Worm (Caenorhabditis elegans) whole organism, L2 larva: ENCODE measurements around the gene trx-2.
A peak's percentile ranks its signal among the peaks of the same experiment; 100 is the strongest.

ENCODE experiments used
- C34F6.9 ChIP-seq: fragments of 150-350 bp; optimal IDR thresholded peaks from 2 replicates; lab custom pipeline; 2014; ENCODE audit warnings: missing biosample characterization, missing genetic modification characterization
- F13H6.1 ChIP-seq: sonication (generic microtip); optimal IDR thresholded peaks from 2 replicates; lab custom pipeline; 2016; ENCODE audit warnings: missing genetic modification characterization, missing compliant biosample characterization
- R02D3.7 ChIP-seq: fragments of 150-350 bp; optimal IDR thresholded peaks from 2 replicates; lab custom pipeline; 2014; ENCODE audit warnings: missing biosample characterization, missing genetic modification characterization
- Y55F3AM.14 ChIP-seq: fragments of 200-800 bp; sonication (Bioruptor generic); optimal IDR thresholded peaks from 2 replicates; lab custom pipeline; 2018; ENCODE audit warnings: mild to moderate bottlenecking, missing genetic modification characterization, missing compliant biosample characterization
- ZK546.5 ChIP-seq: sonication (generic microtip); optimal IDR thresholded peaks from 2 replicates; lab custom pipeline; 2017; ENCODE audit warnings: missing biosample characterization, missing genetic modification characterization
- alr-1 ChIP-seq: fragments of 150-350 bp; optimal IDR thresholded peaks from 2 replicates; lab custom pipeline; 2014; ENCODE audit warnings: missing biosample characterization, missing genetic modification characterization
- aly-2 ChIP-seq: fragments of 150-350 bp; optimal IDR thresholded peaks from 2 replicates; lab custom pipeline; 2014; ENCODE audit warnings: missing biosample characterization, missing genetic modification characterization
- ama-1 ChIP-seq: fragments of 150-350 bp; optimal IDR thresholded peaks from 2 replicates; lab custom pipeline; 2018; ENCODE audit warnings: inconsistent platforms
- blmp-1 ChIP-seq: sonication (generic microtip); optimal IDR thresholded peaks from 2 replicates; lab custom pipeline; 2017; ENCODE audit warnings: missing genetic modification characterization, mild to moderate bottlenecking, missing compliant biosample characterization, antibody characterized with exemption, moderate library complexity; ENCODE audit not compliant: insufficient read depth
- ceh-16 ChIP-seq: fragments of 150-350 bp; optimal IDR thresholded peaks from 2 replicates; lab custom pipeline; 2014; ENCODE audit warnings: missing biosample characterization, missing genetic modification characterization
- ceh-82 ChIP-seq: fragments of 150-350 bp; optimal IDR thresholded peaks from 2 replicates; lab custom pipeline; 2014; ENCODE audit warnings: missing biosample characterization, missing genetic modification characterization
- crh-2 ChIP-seq: sonication (generic microtip); optimal IDR thresholded peaks from 2 replicates; lab custom pipeline; 2017; ENCODE audit warnings: missing biosample characterization, missing genetic modification characterization
- dmd-4 ChIP-seq: sonication (generic microtip); optimal IDR thresholded peaks from 2 replicates; lab custom pipeline; 2017; ENCODE audit warnings: missing biosample characterization, missing genetic modification characterization
- elt-1 ChIP-seq: fragments of 150-350 bp; optimal IDR thresholded peaks from 2 replicates; lab custom pipeline; 2014; ENCODE audit warnings: missing biosample characterization, missing genetic modification characterization
- fos-1 ChIP-seq: fragments of 150-350 bp; optimal IDR thresholded peaks from 2 replicates; lab custom pipeline; 2014; ENCODE audit warnings: missing biosample characterization, missing genetic modification characterization
- gmeb-1 ChIP-seq: fragments of 150-350 bp; optimal IDR thresholded peaks from 2 replicates; lab custom pipeline; 2014; ENCODE audit warnings: missing biosample characterization, missing genetic modification characterization
- lin-11 ChIP-seq: fragments of 150-350 bp; sonication (generic microtip); optimal IDR thresholded peaks from 2 replicates; lab custom pipeline; 2014; ENCODE audit warnings: missing biosample characterization, missing genetic modification characterization, inconsistent platforms, mixed read lengths
- lin-13 ChIP-seq: fragments of 150-350 bp; optimal IDR thresholded peaks from 2 replicates; lab custom pipeline; 2014; ENCODE audit warnings: missing biosample characterization, missing genetic modification reagents, missing genetic modification characterization
- lin-39 ChIP-seq: fragments of 150-350 bp; optimal IDR thresholded peaks from 2 replicates; lab custom pipeline; 2014; ENCODE audit warnings: missing biosample characterization, missing genetic modification reagents, missing genetic modification characterization
- lsy-2 ChIP-seq, 2 experiments: fragments of 150-350 bp in 1 of 2; sonication (generic microtip) in 1 of 2; optimal IDR thresholded peaks; 2 replicates each; lab custom pipeline; 2014 to 2017; ENCODE audit warnings: missing biosample characterization in 2 of 2, missing genetic modification characterization in 2 of 2
- mab-5 ChIP-seq: fragments of 150-350 bp; optimal IDR thresholded peaks from 2 replicates; lab custom pipeline; 2014; ENCODE audit warnings: missing biosample characterization, missing genetic modification characterization
- mbf-1 ChIP-seq: sonication (generic microtip); optimal IDR thresholded peaks from 2 replicates; lab custom pipeline; 2017; ENCODE audit warnings: missing biosample characterization, missing genetic modification characterization
- mdl-1 ChIP-seq, 2 experiments: fragments of 150-350 bp in 1 of 2; sonication (generic microtip) in 1 of 2; optimal IDR thresholded peaks; 2 replicates each; lab custom pipeline; 2017; ENCODE audit warnings: missing biosample characterization in 2 of 2, missing genetic modification characterization in 2 of 2
- nhr-10 ChIP-seq: sonication (generic microtip); optimal IDR thresholded peaks from 2 replicates; lab custom pipeline; 2017; ENCODE audit warnings: missing biosample characterization, missing genetic modification characterization
- nhr-11 ChIP-seq: fragments of 150-350 bp; optimal IDR thresholded peaks from 2 replicates; lab custom pipeline; 2014; ENCODE audit warnings: missing biosample characterization, missing genetic modification characterization
- nhr-12 ChIP-seq: fragments of 150-350 bp; optimal IDR thresholded peaks from 2 replicates; lab custom pipeline; 2014; ENCODE audit warnings: missing biosample characterization, missing genetic modification characterization
- nhr-129 ChIP-seq: fragments of 150-350 bp; optimal IDR thresholded peaks from 2 replicates; lab custom pipeline; 2014; ENCODE audit warnings: missing biosample characterization, missing genetic modification characterization
- nhr-21 ChIP-seq: fragments of 150-350 bp; optimal IDR thresholded peaks from 2 replicates; lab custom pipeline; 2014; ENCODE audit warnings: missing biosample characterization, missing genetic modification characterization
- nhr-23 ChIP-seq: fragments of 150-350 bp; optimal IDR thresholded peaks from 2 replicates; lab custom pipeline; 2014; ENCODE audit warnings: missing biosample characterization, missing genetic modification reagents, missing genetic modification characterization
- nhr-237 ChIP-seq: fragments of 150-350 bp; optimal IDR thresholded peaks from 2 replicates; lab custom pipeline; 2014; ENCODE audit warnings: missing biosample characterization, missing genetic modification characterization
- nhr-25 ChIP-seq: fragments of 150-350 bp; sonication (generic microtip); optimal IDR thresholded peaks from 3 replicates; lab custom pipeline; 2014; ENCODE audit warnings: missing biosample characterization, missing genetic modification characterization
- nhr-6 ChIP-seq: fragments of 150-350 bp; optimal IDR thresholded peaks from 2 replicates; lab custom pipeline; 2014; ENCODE audit warnings: missing biosample characterization, missing genetic modification characterization
- nhr-77 ChIP-seq: fragments of 150-350 bp; optimal IDR thresholded peaks from 2 replicates; lab custom pipeline; 2014; ENCODE audit warnings: missing biosample characterization, missing genetic modification characterization
- peb-1 ChIP-seq: fragments of 150-350 bp; optimal IDR thresholded peaks from 2 replicates; lab custom pipeline; 2014; ENCODE audit warnings: missing biosample characterization, missing genetic modification characterization
- sem-4 ChIP-seq: fragments of 150-350 bp; optimal IDR thresholded peaks from 2 replicates; lab custom pipeline; 2014; ENCODE audit warnings: missing biosample characterization, missing genetic modification reagents, missing genetic modification characterization
- sma-3 ChIP-seq: sonication (generic microtip); optimal IDR thresholded peaks from 2 replicates; lab custom pipeline; 2016; ENCODE audit warnings: missing genetic modification reagents, missing genetic modification characterization, missing compliant biosample characterization
- snpc-4 ChIP-seq: fragments of 150-350 bp; optimal IDR thresholded peaks from 2 replicates; lab custom pipeline; 2014; ENCODE audit warnings: missing biosample characterization, missing genetic modification characterization
- unc-39 ChIP-seq: fragments of 150-350 bp; optimal IDR thresholded peaks from 2 replicates; lab custom pipeline; 2014; ENCODE audit warnings: missing biosample characterization, missing genetic modification characterization
- unc-55 ChIP-seq: fragments of 150-350 bp; sonication (generic microtip); optimal IDR thresholded peaks from 3 replicates; lab custom pipeline; 2014; ENCODE audit warnings: missing biosample characterization, missing genetic modification reagents, missing genetic modification characterization
- unc-62 ChIP-seq: fragments of 150-350 bp; optimal IDR thresholded peaks from 2 replicates; lab custom pipeline; 2014; ENCODE audit warnings: missing biosample characterization, missing genetic modification reagents, missing genetic modification characterization
- zag-1 ChIP-seq: fragments of 150-350 bp; optimal IDR thresholded peaks from 2 replicates; lab custom pipeline; 2014; ENCODE audit warnings: missing biosample characterization, missing genetic modification characterization
- ztf-1 ChIP-seq: fragments of 200-800 bp; sonication (Bioruptor generic); conservative IDR thresholded peaks from 2 replicates; pipeline ENCODE4 v1.3.6; 2022; ENCODE audit warnings: missing genetic modification characterization, missing compliant biosample characterization
- ztf-11 ChIP-seq: sonication (generic microtip); optimal IDR thresholded peaks from 2 replicates; lab custom pipeline; 2017; ENCODE audit warnings: missing biosample characterization, missing genetic modification characterization
- ztf-4 ChIP-seq: fragments of 150-350 bp; optimal IDR thresholded peaks from 2 replicates; lab custom pipeline; 2014; ENCODE audit warnings: missing biosample characterization, missing genetic modification characterization

The trx-2 gene

ce11 chrV:10314371-10314770 lies at the start of gene trx-2:
Gene trx-2, plus strand, starts transcription at chrV:10314671.
- TF ChIP-seq nhr-237 (tag; lab: Kevin White, UChicago) (no peak), ceh-82 (no peak), mab-5 (tag; lab: Kevin White, UChicago) (no peak), aly-2 (no peak)
- TF ChIP-seq, all 48 proteins: peak for 0

- TF ChIP-seq ceh-82 (no peak), nhr-12 (tag; lab: Kevin White, UChicago) (no peak), Y55F3AM.14 (no peak), ZK546.5 (no peak), F13H6.1 (no peak), lin-11 (no peak), ztf-1 (no peak), unc-55 (GFP tag; lab: Kevin White, UChicago) (no peak), crh-2 (no peak), nhr-10 (tag; lab: Kevin White, UChicago) (no peak), peb-1 (tag; lab: Kevin White, UChicago) (no peak), nhr-129 (tag; lab: Kevin White, UChicago) (no peak), gmeb-1 (tag; lab: Kevin White, UChicago) (no peak), snpc-4 (tag; lab: Kevin White, UChicago) (no peak), lsy-2 (tag; optimal IDR thresholded peaks at IDR 0.05; lab: Kevin White, UChicago) (no peak), dmd-4 (no peak)
Measured at ce11 chrV:10265019-10265418, 49.5 kb upstream of the trx-2 start.

ce11 chrV:10266050-10266449 lies 48.4 kb upstream of the trx-2 start:
- TF ChIP-seq peb-1 (tag; lab: Kevin White, UChicago) (no peak), Y55F3AM.14 (no peak), nhr-129 (tag; lab: Kevin White, UChicago) (no peak), ZK546.5 (no peak), zag-1 (tag; lab: Kevin White, UChicago) (no peak), aly-2 (no peak), nhr-25 (tag; lab: Kevin White, UChicago) (no peak), nhr-12 (tag; lab: Kevin White, UChicago) (no peak), dmd-4 (no peak), fos-1 (tag; lab: Kevin White, UChicago) (no peak), nhr-11 (tag; lab: Kevin White, UChicago) (no peak), lin-39 (no peak)

DNA sequence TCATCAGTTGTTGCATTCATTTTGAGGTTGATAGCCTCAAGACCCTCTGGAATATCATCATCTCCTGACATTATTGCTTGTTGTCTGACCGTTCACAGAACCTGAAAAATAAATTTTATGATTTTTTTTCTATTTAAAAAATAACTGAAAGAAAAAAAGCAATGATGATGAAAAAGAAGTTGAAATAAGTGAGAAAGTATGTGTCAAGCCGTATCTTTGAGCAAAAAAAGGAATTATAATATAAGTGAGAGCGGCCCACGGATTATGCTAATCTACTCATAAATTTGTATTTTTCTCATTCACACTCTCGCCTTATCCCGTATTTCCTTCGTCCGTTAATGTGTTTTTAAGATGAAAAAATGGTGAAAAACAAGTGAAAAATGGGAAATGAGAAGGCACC lies 44.3 kb upstream of the trx-2 start, which contains the start of gene ric-4:
ric-4 (minus strand) TSS at position 101 of the 400 bp plus-strand sequence.
- TF ChIP-seq ama-1 (lab: Kevin White, UChicago) (no peak), zag-1 (tag; lab: Kevin White, UChicago) (no peak), ztf-11 (tag; lab: Kevin White, UChicago) (no peak), sem-4 (tag; lab: Kevin White, UChicago) (no peak), dmd-4 (no peak), lsy-2 (tag; optimal IDR thresholded peaks at IDR 0.05; lab: Kevin White, UChicago) (no peak), fos-1 (tag; lab: Kevin White, UChicago) (no peak)
- TF ChIP-seq, all 48 proteins: peak for 0

- TF ChIP-seq unc-39 (tag; lab: Kevin White, UChicago): no peak
- peak; percentile 73 for TF ChIP-seq nhr-129 (tag; lab: Kevin White, UChicago)
- TF ChIP-seq alr-1: peak; percentile 25
- peak in 1 of 2 experiments; percentile 74 for TF ChIP-seq mdl-1 (tag; optimal IDR thresholded peaks at IDR 0.05; lab: Kevin White, UChicago)
- TF ChIP-seq nhr-12 (tag; lab: Kevin White, UChicago): no peak
- TF ChIP-seq ama-1 (lab: Kevin White, UChicago): no peak
- TF ChIP-seq fos-1 (tag; lab: Kevin White, UChicago): no peak
- TF ChIP-seq nhr-23: no peak
- peak; percentile 78 for TF ChIP-seq C34F6.9 (tag; lab: Kevin White, UChicago)
- no peak for TF ChIP-seq unc-62 (GFP tag; lab: Kevin White, UChicago)
- TF ChIP-seq snpc-4 (tag; lab: Kevin White, UChicago): peak; percentile 15
- TF ChIP-seq blmp-1 (tag; lab: Kevin White, UChicago): no peak
- no peak for TF ChIP-seq nhr-77 (tag; lab: Kevin White, UChicago)
- peak; percentile 73 for TF ChIP-seq zag-1 (tag; lab: Kevin White, UChicago)
- no peak for TF ChIP-seq ceh-16 (tag; lab: Kevin White, UChicago)
- peak; percentile 62 for TF ChIP-seq nhr-6 (tag; lab: Kevin White, UChicago)
- no peak for TF ChIP-seq sem-4 (tag; lab: Kevin White, UChicago)
- TF ChIP-seq ztf-11 (tag; lab: Kevin White, UChicago): no peak
- peak in 1 of 2 experiments; percentile 67 for TF ChIP-seq lsy-2 (tag; optimal IDR thresholded peaks at IDR 0.05; lab: Kevin White, UChicago)
- TF ChIP-seq nhr-237 (tag; lab: Kevin White, UChicago): no peak
- no peak for TF ChIP-seq nhr-11 (tag; lab: Kevin White, UChicago)
- peak; percentile 22 for TF ChIP-seq lin-11
- no peak for TF ChIP-seq aly-2
- peak; percentile 40 for TF ChIP-seq lin-13 (GFP tag; lab: Kevin White, UChicago)
- TF ChIP-seq elt-1 (tag; lab: Kevin White, UChicago): no peak
- TF ChIP-seq sma-3 (GFP tag; lab: Kevin White, UChicago): no peak
- TF ChIP-seq ceh-82: no peak
- peak; percentile 37 for TF ChIP-seq ztf-4 (tag; lab: Kevin White, UChicago)
- peak; percentile 62 for TF ChIP-seq F13H6.1
- no peak for TF ChIP-seq ZK546.5
- TF ChIP-seq crh-2: peak; percentile 46
- no peak for TF ChIP-seq R02D3.7
- TF ChIP-seq nhr-21 (tag; lab: Kevin White, UChicago): no peak
- no peak for TF ChIP-seq mbf-1 (tag; lab: Kevin White, UChicago)
- TF ChIP-seq mab-5 (tag; lab: Kevin White, UChicago): peak; percentile 14
Measured at ce11 chrV:10273837-10274236, 40.6 kb upstream of the trx-2 start.
